Fruit fly (Drosophila melanogaster) whole organism, pupa: Measurements from ENCODE around the gene tsh.

Experiments used
- CG10348 ChIP-seq: fragments of 200-800 bp; sonication (Bioruptor generic); IDR thresholded peaks from 2 replicates; pipeline ENCODE4 v1.3.6; 2022; ENCODE audit warnings: missing biosample characterization, missing genetic modification characterization
- CG12605 ChIP-seq: fragments of 200-800 bp; sonication (Bioruptor generic); IDR thresholded peaks from 2 replicates; pipeline ENCODE4 v1.3.6; 2022; ENCODE audit warnings: missing biosample characterization, missing genetic modification characterization
- CG13204 ChIP-seq: fragments of 200-800 bp; sonication (Bioruptor generic); optimal IDR thresholded peaks from 2 replicates; lab custom pipeline; 2018; ENCODE audit warnings: missing biosample characterization, mild to moderate bottlenecking, missing genetic modification characterization, moderate library complexity
- CG14655 ChIP-seq: fragments of 200-800 bp; sonication (Bioruptor generic); optimal IDR thresholded peaks from 3 replicates; lab custom pipeline; 2017; ENCODE audit warnings: mild to moderate bottlenecking, missing biosample characterization, missing genetic modification reagents, missing genetic modification characterization
- CG15710 ChIP-seq: fragments of 200-800 bp; sonication (Bioruptor generic); optimal IDR thresholded peaks from 2 replicates; lab custom pipeline; 2018; ENCODE audit warnings: missing biosample characterization, mild to moderate bottlenecking, missing genetic modification characterization, moderate library complexity
- CG17806 ChIP-seq: fragments of 200-800 bp; sonication (Bioruptor generic); optimal IDR thresholded peaks from 2 replicates; lab custom pipeline; 2018; ENCODE audit warnings: missing biosample characterization, mild to moderate bottlenecking, missing genetic modification characterization, moderate library complexity
- CG32121 ChIP-seq: fragments of 200-800 bp; sonication (Bioruptor generic); IDR thresholded peaks from 2 replicates; pipeline ENCODE4 v1.3.6; 2022; ENCODE audit warnings: missing biosample characterization, missing genetic modification characterization
- CG34367 ChIP-seq: fragments of 200-800 bp; sonication (Bioruptor generic); optimal IDR thresholded peaks from 2 replicates; lab custom pipeline; 2018; ENCODE audit warnings: missing biosample characterization, mild to moderate bottlenecking, missing genetic modification characterization
- CG4496 ChIP-seq: fragments of 200-800 bp; sonication (Bioruptor generic); IDR thresholded peaks from 3 replicates; pipeline ENCODE4 v1.3.6; 2022; ENCODE audit warnings: missing biosample characterization, missing genetic modification characterization
- CG8159 ChIP-seq: fragments of 200-800 bp; sonication (Bioruptor generic); optimal IDR thresholded peaks from 3 replicates; lab custom pipeline; 2018; ENCODE audit warnings: missing biosample characterization, mild to moderate bottlenecking, missing genetic modification characterization, moderate library complexity
- CG8301 ChIP-seq: fragments of 200-800 bp; sonication (Bioruptor generic); optimal IDR thresholded peaks from 2 replicates; lab custom pipeline; 2018; ENCODE audit warnings: missing biosample characterization, mild to moderate bottlenecking, missing genetic modification characterization
- CG9948 ChIP-seq: fragments of 200-800 bp; sonication (Bioruptor generic); optimal IDR thresholded peaks from 2 replicates; lab custom pipeline; 2018; ENCODE audit warnings: missing biosample characterization, mild to moderate bottlenecking, missing genetic modification characterization, moderate library complexity
- D1 ChIP-seq: fragments of 200-800 bp; sonication (Bioruptor generic); optimal IDR thresholded peaks from 2 replicates; lab custom pipeline; 2018; ENCODE audit warnings: missing biosample characterization, mild to moderate bottlenecking, missing genetic modification characterization, moderate library complexity
- EcR ChIP-seq: fragments of 200-800 bp; sonication (Bioruptor generic); optimal IDR thresholded peaks from 3 replicates; lab custom pipeline; 2019; ENCODE audit warnings: missing biosample characterization, missing genetic modification characterization, mild to moderate bottlenecking, moderate library complexity, missing genetic modification reagents
- Ets98B ChIP-seq: fragments of 200-800 bp; sonication (Bioruptor generic); IDR thresholded peaks from 2 replicates; pipeline ENCODE4 v1.3.6; 2022; ENCODE audit warnings: missing biosample characterization, missing genetic modification characterization
- Pif1A ChIP-seq: fragments of 200-800 bp; sonication (Bioruptor generic); optimal IDR thresholded peaks from 3 replicates; lab custom pipeline; 2016; ENCODE audit warnings: missing biosample characterization, missing genetic modification characterization
- Pif1B ChIP-seq: fragments of 200-800 bp; sonication (Bioruptor generic); optimal IDR thresholded peaks from 3 replicates; lab custom pipeline; 2016; ENCODE audit warnings: missing biosample characterization, missing genetic modification characterization
- Snoo ChIP-seq: fragments of 200-800 bp; sonication (Bioruptor generic); optimal IDR thresholded peaks from 3 replicates; lab custom pipeline; 2017; ENCODE audit warnings: missing biosample characterization, mild to moderate bottlenecking, missing genetic modification characterization, inconsistent platforms
- fd96Ca ChIP-seq: fragments of 200-800 bp; sonication (Bioruptor generic); IDR thresholded peaks from 3 replicates; pipeline ENCODE4 v1.3.6; 2022; ENCODE audit warnings: missing biosample characterization, missing genetic modification characterization
- gl ChIP-seq: fragments of 200-800 bp; sonication (Bioruptor generic); optimal IDR thresholded peaks from 2 replicates; lab custom pipeline; 2018; ENCODE audit warnings: missing biosample characterization, mild to moderate bottlenecking, missing genetic modification characterization
- rn ChIP-seq: fragments of 200-800 bp; sonication (Bioruptor generic); IDR thresholded peaks from 2 replicates; pipeline ENCODE4 v1.3.6; 2022; ENCODE audit warnings: missing biosample characterization, missing genetic modification characterization

tsh gene

dm6 chr2L:21847335-21847734, 18.9 kb downstream of the tsh start:
- TF ChIP-seq Snoo (tag; lab: Kevin White, UChicago) (peak; percentile 5), CG32121 (no peak), CG4496 (GFP tag; lab: Robert Waterston, UW) (no peak), CG14655 (GFP tag; lab: Kevin White, UChicago) (peak; percentile 43), CG17806 (tag; lab: Kevin White, UChicago) (no peak), CG9948 (tag; lab: Kevin White, UChicago) (peak; percentile 64), CG12605 (GFP tag; lab: Robert Waterston, UW) (no peak), CG34367 (tag; lab: Kevin White, UChicago) (peak; percentile 59), CG15710 (peak; percentile 68), Pif1A (GFP tag; lab: Kevin White, UChicago) (peak; percentile 61), CG8159 (tag; lab: Kevin White, UChicago) (peak; percentile 74)
- TF ChIP-seq, all 21 proteins: peak for 7

- TF ChIP-seq EcR (GFP tag; lab: Kevin White, UChicago) = no peak
- no peak for TF ChIP-seq Pif1B
- TF ChIP-seq CG10348 (GFP tag; lab: Robert Waterston, UW) = no peak
- TF ChIP-seq Ets98B (GFP tag; lab: Robert Waterston, UW) = no peak
- TF ChIP-seq CG4496 (GFP tag; lab: Robert Waterston, UW) = no peak
- TF ChIP-seq CG34367 (tag; lab: Kevin White, UChicago) = no peak
These were observed 21.3 kb downstream of the tsh start for dm6 chr2L:21849699-21850098.

dm6 chr2L:21851454-21851853, 23.1 kb downstream of the tsh start:
- TF ChIP-seq Pif1A (GFP tag; lab: Kevin White, UChicago) (no peak), CG32121 (no peak), CG14655 (GFP tag; lab: Kevin White, UChicago) (no peak), CG10348 (GFP tag; lab: Robert Waterston, UW) (no peak), CG8301 (no peak)

dm6 chr2L:21853416-21853815, 25.0 kb downstream of the tsh start:
- TF ChIP-seq rn (GFP tag; lab: Robert Waterston, UW) (no peak), CG12605 (GFP tag; lab: Robert Waterston, UW) (no peak), gl (tag; lab: Kevin White, UChicago) (no peak), CG14655 (GFP tag; lab: Kevin White, UChicago) (no peak), CG8301 (no peak), CG17806 (tag; lab: Kevin White, UChicago) (no peak)
- TF ChIP-seq, all 21 proteins: peak for 0

- TF ChIP-seq CG15710 (no peak), CG9948 (tag; lab: Kevin White, UChicago) (no peak), CG34367 (tag; lab: Kevin White, UChicago) (no peak), Snoo (tag; lab: Kevin White, UChicago) (no peak), CG4496 (GFP tag; lab: Robert Waterston, UW) (no peak), Ets98B (GFP tag; lab: Robert Waterston, UW) (no peak), CG32121 (no peak), CG8159 (tag; lab: Kevin White, UChicago) (no peak), Pif1A (GFP tag; lab: Kevin White, UChicago) (no peak), gl (tag; lab: Kevin White, UChicago) (no peak), rn (GFP tag; lab: Robert Waterston, UW) (no peak), CG14655 (GFP tag; lab: Kevin White, UChicago) (no peak), CG12605 (GFP tag; lab: Robert Waterston, UW) (no peak), CG10348 (GFP tag; lab: Robert Waterston, UW) (no peak)
These were observed 26.7 kb downstream of the tsh start for dm6 chr2L:21855064-21855463.

dm6 chr2L:21855824-21856223, 27.4 kb downstream of the tsh start:
- TF ChIP-seq CG15710 (no peak), CG10348 (GFP tag; lab: Robert Waterston, UW) (no peak), CG9948 (tag; lab: Kevin White, UChicago) (no peak), Ets98B (GFP tag; lab: Robert Waterston, UW) (no peak), CG32121 (no peak), Snoo (tag; lab: Kevin White, UChicago) (no peak), CG8301 (no peak), CG17806 (tag; lab: Kevin White, UChicago) (no peak), CG14655 (GFP tag; lab: Kevin White, UChicago) (no peak), CG8159 (tag; lab: Kevin White, UChicago) (no peak), EcR (GFP tag; lab: Kevin White, UChicago) (no peak), D1 (tag; lab: Kevin White, UChicago) (no peak), CG4496 (GFP tag; lab: Robert Waterston, UW) (no peak), rn (GFP tag; lab: Robert Waterston, UW) (no peak), CG34367 (tag; lab: Kevin White, UChicago) (no peak)

dm6 chr2L:21857744-21858143, 29.4 kb downstream of the tsh start:
- no peak for TF ChIP-seq CG32121
- no peak for TF ChIP-seq CG8159 (tag; lab: Kevin White, UChicago)
- no peak for TF ChIP-seq CG15710
- no peak for TF ChIP-seq CG12605 (GFP tag; lab: Robert Waterston, UW)
- TF ChIP-seq CG4496 (GFP tag; lab: Robert Waterston, UW) = no peak
- no peak for TF ChIP-seq EcR (GFP tag; lab: Kevin White, UChicago)
- no peak for TF ChIP-seq D1 (tag; lab: Kevin White, UChicago)
- no peak for TF ChIP-seq Snoo (tag; lab: Kevin White, UChicago)
- no peak for TF ChIP-seq Pif1A (GFP tag; lab: Kevin White, UChicago)
- TF ChIP-seq CG13204 (GFP tag; lab: Kevin White, UChicago) = no peak
- no peak for TF ChIP-seq CG8301
- TF ChIP-seq CG10348 (GFP tag; lab: Robert Waterston, UW) = no peak
- TF ChIP-seq CG14655 (GFP tag; lab: Kevin White, UChicago) = no peak
- no peak for TF ChIP-seq CG17806 (tag; lab: Kevin White, UChicago)
- no peak for TF ChIP-seq fd96Ca (GFP tag; lab: Robert Waterston, UW)
- no peak for TF ChIP-seq rn (GFP tag; lab: Robert Waterston, UW)
- no peak for TF ChIP-seq gl (tag; lab: Kevin White, UChicago)
